Worm (Caenorhabditis elegans) whole organism, young adult: ENCODE measurements around the gene T11B7.1.
A peak's percentile ranks its signal among the peaks of the same experiment; 100 is the strongest.

Experiments used
- B0261.1 ChIP-seq: sonication (generic microtip); optimal IDR thresholded peaks from 2 replicates; lab custom pipeline; 2016; ENCODE audit warnings: mild to moderate bottlenecking, missing genetic modification characterization, moderate library complexity, missing compliant biosample characterization
- B0336.3 ChIP-seq: fragments of 200-800 bp; sonication (Bioruptor generic); IDR thresholded peaks from 2 replicates; pipeline ENCODE4 v1.3.6; 2022; ENCODE audit warnings: missing genetic modification characterization, missing compliant biosample characterization
- D2030.7 ChIP-seq: fragments of 200-800 bp; sonication (Bioruptor generic); IDR thresholded peaks from 2 replicates; pipeline ENCODE4 v1.3.6; 2022; ENCODE audit warnings: missing genetic modification reagents, missing genetic modification characterization, missing compliant biosample characterization
- F33H1.4 ChIP-seq: fragments of 200-800 bp; sonication (Bioruptor generic); IDR thresholded peaks from 2 replicates; pipeline ENCODE4 v1.3.6; 2022; ENCODE audit warnings: missing genetic modification reagents, missing genetic modification characterization, missing compliant biosample characterization
- Y56A3A.18 ChIP-seq: fragments of 200-800 bp; sonication (Bioruptor generic); IDR thresholded peaks from 2 replicates; pipeline ENCODE4 v1.3.6; 2022; ENCODE audit warnings: missing genetic modification reagents, missing genetic modification characterization, missing compliant biosample characterization
- Y95B8A.8 ChIP-seq: fragments of 200-800 bp; sonication (Bioruptor generic); IDR thresholded peaks from 2 replicates; pipeline ENCODE4 v1.3.6; 2022; ENCODE audit warnings: missing genetic modification reagents, missing genetic modification characterization, missing compliant biosample characterization
- ZK185.1 ChIP-seq: sonication (generic microtip); optimal IDR thresholded peaks from 2 replicates; lab custom pipeline; 2016; ENCODE audit warnings: mild to moderate bottlenecking, missing genetic modification characterization, missing compliant biosample characterization; ENCODE audit not compliant: poor library complexity, severe bottlenecking
- aptf-3 ChIP-seq: fragments of 200-800 bp; sonication (Bioruptor generic); IDR thresholded peaks from 2 replicates; pipeline ENCODE4 v1.3.6; 2022; ENCODE audit warnings: missing genetic modification characterization, missing compliant biosample characterization
- cebp-1 ChIP-seq, 2 experiments: fragments of 200-800 bp in 1 of 2; sonication (Bioruptor generic) in 1 of 2; sonication (generic microtip) in 1 of 2; IDR thresholded peaks in 1 of 2; optimal IDR thresholded peaks in 1 of 2; 2 replicates each; pipeline versions ENCODE4 v1.3.6 to Lab custom; 2017 to 2022; ENCODE audit warnings: missing compliant biosample characterization in 2 of 2, missing genetic modification characterization in 2 of 2, mild to moderate bottlenecking in 1 of 2, missing genetic modification reagents in 1 of 2, moderate library complexity in 1 of 2
- ceh-100 ChIP-seq: fragments of 200-800 bp; sonication (Bioruptor generic); IDR thresholded peaks from 2 replicates; pipeline ENCODE4 v1.3.6; 2022; ENCODE audit warnings: missing genetic modification reagents, missing genetic modification characterization, missing compliant biosample characterization
- chd-7 ChIP-seq: sonication (generic microtip); optimal IDR thresholded peaks from 2 replicates; lab custom pipeline; 2016; ENCODE audit warnings: mild to moderate bottlenecking, missing genetic modification characterization, moderate library complexity, missing compliant biosample characterization
- dpff-1 ChIP-seq: sonication (generic microtip); optimal IDR thresholded peaks from 2 replicates; lab custom pipeline; 2017; ENCODE audit warnings: mild to moderate bottlenecking, missing genetic modification characterization, missing compliant biosample characterization
- ekl-4 ChIP-seq: fragments of 200-800 bp; sonication (Bioruptor generic); IDR thresholded peaks from 2 replicates; pipeline ENCODE4 v1.3.6; 2022; ENCODE audit warnings: missing genetic modification reagents, missing genetic modification characterization, missing compliant biosample characterization
- hrde-1 ChIP-seq: sonication (generic microtip); optimal IDR thresholded peaks from 2 replicates; lab custom pipeline; 2016; ENCODE audit warnings: missing genetic modification characterization, mild to moderate bottlenecking, missing compliant biosample characterization, moderate library complexity, missing genotype, missing genetic modification reagents, borderline replicate concordance
- lin-54 ChIP-seq: fragments of 200-800 bp; sonication (Bioruptor generic); optimal IDR thresholded peaks from 2 replicates; lab custom pipeline; 2018; ENCODE audit warnings: mild to moderate bottlenecking, missing genetic modification characterization, missing compliant biosample characterization
- lsl-1 ChIP-seq: fragments of 200-800 bp; sonication (Bioruptor generic); optimal IDR thresholded peaks from 2 replicates; lab custom pipeline; 2018; ENCODE audit warnings: mild to moderate bottlenecking, missing genetic modification characterization, moderate library complexity, missing compliant biosample characterization
- lsy-27 ChIP-seq: sonication (generic microtip); optimal IDR thresholded peaks from 2 replicates; lab custom pipeline; 2017; ENCODE audit warnings: missing genetic modification characterization, mild to moderate bottlenecking, missing compliant biosample characterization, antibody characterized with exemption, missing genotype, borderline replicate concordance; ENCODE audit not compliant: insufficient read depth
- mcd-1 ChIP-seq: fragments of 200-800 bp; sonication (Bioruptor generic); IDR thresholded peaks from 2 replicates; pipeline ENCODE4 v1.3.6; 2022; ENCODE audit warnings: missing genetic modification reagents, missing genetic modification characterization, missing compliant biosample characterization
- mes-4 ChIP-seq: sonication (generic microtip); optimal IDR thresholded peaks from 2 replicates; lab custom pipeline; 2016; ENCODE audit warnings: missing genotype, missing genetic modification characterization, missing compliant biosample characterization
- nfyb-1 ChIP-seq: fragments of 200-800 bp; sonication (Bioruptor generic); IDR thresholded peaks from 2 replicates; pipeline ENCODE4 v1.3.6; 2022; ENCODE audit warnings: missing genetic modification reagents, missing genetic modification characterization, missing compliant biosample characterization
- nhr-120 ChIP-seq: fragments of 200-800 bp; sonication (Bioruptor generic); IDR thresholded peaks from 2 replicates; pipeline ENCODE4 v1.3.6; 2022; ENCODE audit warnings: missing genetic modification characterization, missing compliant biosample characterization
- nhr-179 ChIP-seq: sonication (generic microtip); optimal IDR thresholded peaks from 2 replicates; lab custom pipeline; 2016; ENCODE audit warnings: mild to moderate bottlenecking, missing genetic modification characterization, missing compliant biosample characterization
- repo-1 ChIP-seq: sonication (generic microtip); optimal IDR thresholded peaks from 2 replicates; lab custom pipeline; 2017; ENCODE audit warnings: mild to moderate bottlenecking, missing genetic modification characterization, missing compliant biosample characterization

The T11B7.1 gene

DNA sequence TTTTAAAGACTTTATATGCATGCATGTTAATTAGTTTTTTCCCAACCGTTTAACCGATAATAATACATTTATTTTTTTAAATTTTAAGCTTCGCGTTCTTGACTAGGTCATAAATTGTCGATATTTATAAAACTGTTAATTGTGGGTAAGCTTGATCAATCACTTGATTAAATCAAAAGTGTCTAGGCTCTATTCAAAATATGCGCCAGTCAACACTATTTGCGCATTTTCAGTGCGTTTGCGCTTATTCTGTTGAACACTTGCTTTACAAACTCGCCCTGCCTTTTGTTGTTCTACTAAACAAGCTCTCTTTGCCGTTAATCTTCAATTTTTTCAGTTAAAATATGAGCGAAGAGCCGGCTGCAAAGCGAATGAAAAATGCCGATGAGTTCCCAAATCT lies 50.6 kb downstream of the T11B7.1 start, which contains the start of gene spr-2 (continued):
- no peak for TF ChIP-seq cebp-1 (GFP tag; IDR thresholded peaks at IDR 0.05; lab: Robert Waterston, UW)
- peak; percentile 43 for TF ChIP-seq cebp-1 (tag; optimal IDR thresholded peaks at IDR 0.05; lab: Kevin White, UChicago)
- peak; percentile 10; the same call in 1 of the 2 replicates for TF ChIP-seq D2030.7 (GFP tag; lab: Robert Waterston, UW)
- TF ChIP-seq Y95B8A.8 (GFP tag; lab: Robert Waterston, UW), result 0 out of 2 replicates have a peak, but pooled peaks have one; percentile 47
- TF ChIP-seq B0336.3 (GFP tag; lab: Robert Waterston, UW), result peak; percentile 49
- peak; percentile 53; the same call in 1 of the 2 replicates for TF ChIP-seq mcd-1 (GFP tag; lab: Robert Waterston, UW)
- peak; percentile 35 for TF ChIP-seq dpff-1 (tag; lab: Kevin White, UChicago)
- 0 out of 2 replicates have a peak, but pooled peaks have one; percentile 13 for TF ChIP-seq ekl-4 (GFP tag; lab: Robert Waterston, UW)
- no peak for TF ChIP-seq Y56A3A.18
- peak; percentile 42 for TF ChIP-seq lsl-1
- TF ChIP-seq lsy-27, result no peak
- TF ChIP-seq mes-4, result peak; percentile 31
- TF ChIP-seq repo-1, result peak; percentile 30
- no peak for TF ChIP-seq F33H1.4 (GFP tag; lab: Robert Waterston, UW)
- TF ChIP-seq hrde-1 (tag; lab: Kevin White, UChicago), result peak; percentile 56
- TF ChIP-seq aptf-3 (GFP tag; lab: Robert Waterston, UW), result 0 out of 2 replicates have a peak, but pooled peaks have one; percentile 53
- TF ChIP-seq nhr-120 (GFP tag; lab: Robert Waterston, UW), result no peak
- peak; percentile 54; the same call in 1 of the 2 replicates for TF ChIP-seq nfyb-1 (GFP tag; lab: Robert Waterston, UW)
- TF ChIP-seq B0261.1, result no peak
- TF ChIP-seq lin-54 (GFP tag; lab: Kevin White, UChicago), result peak; percentile 85
- no peak for TF ChIP-seq ceh-100 (GFP tag; lab: Robert Waterston, UW)
- TF ChIP-seq ZK185.1 (tag; lab: Kevin White, UChicago), result peak; percentile 44
- TF ChIP-seq chd-7 (tag; lab: Kevin White, UChicago), result no peak
- no peak for TF ChIP-seq nhr-179 (tag; lab: Kevin White, UChicago)
